Fruit fly (Drosophila melanogaster) whole organism, prepupa: Measurements from ENCODE around the gene tefu.

Experiments
- Blimp-1 ChIP-seq: fragments of 200-800 bp; sonication (Bioruptor generic); optimal IDR thresholded peaks from 3 replicates; lab custom pipeline; 2017; ENCODE audit warnings: missing biosample characterization, missing genetic modification characterization, mild to moderate bottlenecking, moderate library complexity, missing genetic modification reagents
- CG32006 ChIP-seq: fragments of 200-800 bp; sonication (Bioruptor generic); optimal IDR thresholded peaks from 3 replicates; lab custom pipeline; 2017; ENCODE audit warnings: missing biosample characterization, mild to moderate bottlenecking, missing genetic modification characterization
- achi ChIP-seq: fragments of 200-800 bp; sonication (Bioruptor generic); optimal IDR thresholded peaks from 3 replicates; lab custom pipeline; 2016; ENCODE audit warnings: missing biosample characterization, missing genetic modification characterization

DNA sequence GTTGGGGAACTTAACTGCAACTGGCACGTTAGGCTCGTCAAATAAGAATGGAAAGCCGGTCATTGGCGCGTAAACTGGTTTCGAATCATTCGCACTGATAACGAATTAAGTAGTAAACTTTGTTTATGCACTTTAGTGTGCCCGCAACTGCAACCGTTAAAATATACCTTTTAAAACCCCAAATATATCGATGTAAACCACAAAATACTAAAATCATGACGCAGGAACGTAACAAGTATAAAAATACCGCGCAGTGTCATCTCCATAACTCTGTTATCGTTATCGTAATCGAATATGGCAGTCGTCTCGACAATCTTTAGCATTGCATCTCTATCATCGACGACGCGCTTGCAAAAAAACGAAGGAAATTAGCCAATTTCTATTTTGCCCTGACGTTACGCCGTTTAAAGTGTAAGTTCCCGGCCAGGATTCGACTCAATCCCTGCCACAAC, 16.7 kb downstream of the tefu start, which contains the start of the genes CG31344 and Caf1-55:
- TF ChIP-seq Blimp-1 (GFP tag; lab: Kevin White, UChicago) = no peak
- TF ChIP-seq achi (GFP tag; lab: Kevin White, UChicago) = no peak
- TF ChIP-seq CG32006 (GFP tag; lab: Kevin White, UChicago) = no peak
